Worm (Caenorhabditis elegans) whole organism, L3 larva: Measurements from ENCODE around the gene Y42G9A.3.
A peak's percentile ranks its signal among the peaks of the same experiment; 100 is the strongest.

Source experiments
- R02D3.7 ChIP-seq: fragments of 150-350 bp; optimal IDR thresholded peaks from 2 replicates; lab custom pipeline; 2014; ENCODE audit warnings: missing biosample characterization, missing genetic modification characterization
- ZK546.5 ChIP-seq: sonication (generic microtip); optimal IDR thresholded peaks from 2 replicates; lab custom pipeline; 2017; ENCODE audit warnings: missing biosample characterization, missing genetic modification characterization
- ama-1 ChIP-seq: fragments of 150-350 bp; optimal IDR thresholded peaks from 2 replicates; lab custom pipeline; 2018
- ceh-28 ChIP-seq: fragments of 150-350 bp; optimal IDR thresholded peaks from 2 replicates; lab custom pipeline; 2014; ENCODE audit warnings: missing biosample characterization, missing genetic modification reagents, missing genetic modification characterization
- ceh-82 ChIP-seq: fragments of 150-350 bp; optimal IDR thresholded peaks from 2 replicates; lab custom pipeline; 2014; ENCODE audit warnings: missing biosample characterization, missing genetic modification characterization
- ceh-9 ChIP-seq: sonication (generic microtip); optimal IDR thresholded peaks from 2 replicates; lab custom pipeline; 2018; ENCODE audit warnings: missing biosample characterization, missing genetic modification characterization
- daf-12 ChIP-seq: fragments of 150-350 bp; optimal IDR thresholded peaks from 2 replicates; lab custom pipeline; 2014; ENCODE audit warnings: missing biosample characterization, missing genetic modification reagents, missing genetic modification characterization
- egl-27 ChIP-seq: sonication (generic microtip); optimal IDR thresholded peaks from 4 replicates; lab custom pipeline; 2017; ENCODE audit warnings: missing biosample characterization, missing genetic modification reagents, missing genetic modification characterization
- elt-1 ChIP-seq: fragments of 150-350 bp; optimal IDR thresholded peaks from 2 replicates; lab custom pipeline; 2014; ENCODE audit warnings: missing biosample characterization, missing genetic modification characterization
- elt-2 ChIP-seq: sonication (generic microtip); optimal IDR thresholded peaks from 2 replicates; lab custom pipeline; 2016; ENCODE audit warnings: missing genetic modification reagents, mild to moderate bottlenecking, missing genetic modification characterization, missing compliant biosample characterization
- elt-3 ChIP-seq, 3 experiments: fragments of 150-350 bp in 1 of 3; sonication (generic microtip) in 2 of 3; optimal IDR thresholded peaks; 2 replicates in 2 of 3; 4 replicates in 1 of 3; lab custom pipeline; 2014 to 2017; ENCODE audit warnings: missing biosample characterization in 3 of 3, missing genetic modification characterization in 3 of 3
- eor-1 ChIP-seq, 2 experiments: fragments of 150-350 bp; optimal IDR thresholded peaks; 2 replicates each; lab custom pipeline; 2014 to 2018; ENCODE audit warnings: missing biosample characterization in 2 of 2, missing genetic modification characterization in 2 of 2
- hmg-11 ChIP-seq: sonication (generic microtip); optimal IDR thresholded peaks from 2 replicates; lab custom pipeline; 2016; ENCODE audit warnings: missing genetic modification characterization, missing compliant biosample characterization
- jun-1 ChIP-seq: fragments of 150-350 bp; optimal IDR thresholded peaks from 2 replicates; lab custom pipeline; 2014; ENCODE audit warnings: missing biosample characterization, missing genetic modification reagents, missing genetic modification characterization
- lin-15B ChIP-seq: fragments of 150-350 bp; optimal IDR thresholded peaks from 2 replicates; lab custom pipeline; 2014; ENCODE audit warnings: missing biosample characterization, missing genetic modification characterization
- mml-1 ChIP-seq: fragments of 150-350 bp; sonication (generic microtip); optimal IDR thresholded peaks from 3 replicates; lab custom pipeline; 2014; ENCODE audit warnings: missing biosample characterization, missing genetic modification characterization
- nhr-11 ChIP-seq: fragments of 150-350 bp; optimal IDR thresholded peaks from 2 replicates; lab custom pipeline; 2014; ENCODE audit warnings: missing biosample characterization, missing genetic modification characterization
- nhr-12 ChIP-seq: fragments of 150-350 bp; optimal IDR thresholded peaks from 2 replicates; lab custom pipeline; 2014; ENCODE audit warnings: missing biosample characterization, missing genetic modification characterization
- nhr-23 ChIP-seq: fragments of 150-350 bp; optimal IDR thresholded peaks from 2 replicates; lab custom pipeline; 2014; ENCODE audit warnings: missing biosample characterization, missing genetic modification reagents, missing genetic modification characterization
- nhr-237 ChIP-seq: fragments of 150-350 bp; optimal IDR thresholded peaks from 2 replicates; lab custom pipeline; 2014; ENCODE audit warnings: missing biosample characterization, missing genetic modification characterization
- nhr-25 ChIP-seq: sonication (generic microtip); optimal IDR thresholded peaks from 2 replicates; lab custom pipeline; 2017; ENCODE audit warnings: missing biosample characterization, missing genetic modification characterization
- nhr-43 ChIP-seq: sonication (generic microtip); optimal IDR thresholded peaks from 2 replicates; lab custom pipeline; 2016; ENCODE audit warnings: mild to moderate bottlenecking, missing genetic modification characterization, missing compliant biosample characterization; ENCODE audit not compliant: poor library complexity, severe bottlenecking
- nhr-67 ChIP-seq: fragments of 150-350 bp; optimal IDR thresholded peaks from 2 replicates; lab custom pipeline; 2014; ENCODE audit warnings: missing biosample characterization, missing genetic modification characterization
- nhr-77 ChIP-seq: fragments of 150-350 bp; optimal IDR thresholded peaks from 2 replicates; lab custom pipeline; 2014; ENCODE audit warnings: missing biosample characterization, missing genetic modification characterization
- pha-4 ChIP-seq: fragments of 150-350 bp; optimal IDR thresholded peaks from 2 replicates; lab custom pipeline; 2014; ENCODE audit warnings: missing biosample characterization, missing genetic modification reagents, missing genetic modification characterization
- pqm-1 ChIP-seq: fragments of 150-350 bp; optimal IDR thresholded peaks from 2 replicates; lab custom pipeline; 2017; ENCODE audit warnings: missing biosample characterization, missing genetic modification characterization, inconsistent platforms
- skn-1 ChIP-seq: fragments of 150-350 bp; optimal IDR thresholded peaks from 2 replicates; lab custom pipeline; 2014; ENCODE audit warnings: missing biosample characterization, missing genetic modification characterization
- snpc-4 ChIP-seq: fragments of 150-350 bp; optimal IDR thresholded peaks from 2 replicates; lab custom pipeline; 2014; ENCODE audit warnings: missing biosample characterization, missing genetic modification characterization
- unc-39 ChIP-seq: sonication (generic microtip); optimal IDR thresholded peaks from 4 replicates; lab custom pipeline; 2017; ENCODE audit warnings: missing biosample characterization, missing genetic modification characterization
- unc-62 ChIP-seq: fragments of 150-350 bp; sonication (generic microtip); optimal IDR thresholded peaks from 4 replicates; lab custom pipeline; 2014; ENCODE audit warnings: missing biosample characterization, missing genetic modification reagents, missing genetic modification characterization
- ztf-11 ChIP-seq: fragments of 150-350 bp; optimal IDR thresholded peaks from 2 replicates; lab custom pipeline; 2014; ENCODE audit warnings: missing biosample characterization, missing genetic modification characterization
- ztf-4 ChIP-seq: fragments of 150-350 bp; optimal IDR thresholded peaks from 2 replicates; lab custom pipeline; 2014; ENCODE audit warnings: missing biosample characterization, missing genetic modification characterization

Y42G9A.3 gene

ce11 chrIII:6144390-6144962 is 1.6 kb upstream of the Y42G9A.3 start (continued):
- peak; percentile 7 for TF ChIP-seq nhr-23 (tag; lab: Kevin White, UChicago)
- no peak for TF ChIP-seq nhr-237 (tag; lab: Kevin White, UChicago)
- peak; percentile 30 for TF ChIP-seq nhr-43 (tag; lab: Kevin White, UChicago)
- no peak for TF ChIP-seq R02D3.7 (tag; lab: Kevin White, UChicago)
- no peak for TF ChIP-seq ztf-11 (tag; lab: Kevin White, UChicago)
- TF ChIP-seq eor-1 (tag; optimal IDR thresholded peaks at IDR 0.05; lab: Kevin White, UChicago): no peak
- no peak for TF ChIP-seq mml-1 (tag; lab: Kevin White, UChicago)
- TF ChIP-seq unc-39 (tag; lab: Kevin White, UChicago): no peak
- TF ChIP-seq daf-12: no peak
- no peak for TF ChIP-seq pqm-1 (tag; lab: Kevin White, UChicago)

DNA sequence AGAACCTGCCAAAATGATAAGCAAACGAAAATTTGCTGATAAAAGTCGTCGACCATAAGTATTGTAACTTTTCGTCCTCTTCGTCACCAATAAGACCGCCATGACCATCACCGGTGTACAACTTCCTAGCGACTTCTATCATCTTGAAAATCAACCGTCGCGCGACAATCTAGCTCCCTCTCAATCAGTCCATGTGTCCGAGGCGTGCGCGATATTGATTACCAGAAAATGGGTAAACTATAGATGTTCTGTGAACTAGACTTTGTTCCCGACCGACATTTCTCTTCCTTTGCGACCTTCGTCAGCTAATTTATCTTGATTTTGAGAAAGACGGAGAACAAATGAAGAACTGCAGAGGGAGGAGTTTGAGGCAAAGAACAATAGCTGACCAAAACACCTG is 749 bp upstream of the Y42G9A.3 start:
- TF ChIP-seq nhr-43 (tag; lab: Kevin White, UChicago): peak; percentile 72
- TF ChIP-seq unc-39 (tag; lab: Kevin White, UChicago): no peak
- TF ChIP-seq nhr-23 (tag; lab: Kevin White, UChicago): peak; percentile 82
- TF ChIP-seq nhr-12: no peak
- peak; percentile 24 for TF ChIP-seq jun-1
- TF ChIP-seq ama-1: peak; percentile 6
- TF ChIP-seq elt-2 (tag; lab: Kevin White, UChicago): peak; percentile 42
- peak in 1 of 3 experiments; percentile 30 for TF ChIP-seq elt-3 (tag; optimal IDR thresholded peaks at IDR 0.05; lab: Kevin White, UChicago)
- peak; percentile 49 for TF ChIP-seq nhr-25 (tag; lab: Kevin White, UChicago)

- TF ChIP-seq snpc-4 (tag; lab: Kevin White, UChicago) (no peak), elt-1 (tag; lab: Kevin White, UChicago) (no peak), lin-15B (tag; lab: Kevin White, UChicago) (no peak), nhr-77 (tag; lab: Kevin White, UChicago) (no peak), unc-62 (GFP tag; lab: Kevin White, UChicago) (no peak), hmg-11 (tag; lab: Kevin White, UChicago) (no peak), skn-1 (tag; lab: Kevin White, UChicago) (no peak), ama-1 (no peak), nhr-12 (no peak), eor-1 (tag; optimal IDR thresholded peaks at IDR 0.05; lab: Kevin White, UChicago) (no peak)
Observed at ce11 chrIII:6146797-6147196, 739 bp downstream of the Y42G9A.3 start.

DNA sequence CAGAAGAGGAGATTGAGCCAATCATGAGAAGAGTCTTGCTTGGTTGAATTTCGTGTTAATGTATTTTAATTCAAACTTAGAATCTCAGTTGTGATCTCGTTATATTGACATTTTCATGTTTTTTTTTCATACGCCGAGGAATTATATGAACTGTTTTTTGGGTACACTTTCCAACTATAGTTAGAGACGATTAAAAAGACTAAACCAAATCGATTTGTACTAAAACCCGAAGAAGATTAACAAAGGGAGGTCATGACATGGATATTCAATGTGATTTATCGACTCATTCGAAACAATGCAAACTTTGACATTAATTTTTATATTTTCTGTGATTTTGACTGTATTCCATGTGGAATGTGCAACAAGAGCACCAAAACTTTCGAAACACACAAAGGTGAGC is 1.8 kb downstream of the Y42G9A.3 start, which contains the start of gene Y42G9A.2:
Y42G9A.2 (plus strand) TSS at position 284 of the 400 bp plus-strand sequence.
- TF ChIP-seq egl-27 (tag; lab: Kevin White, UChicago): no peak
- no peak for TF ChIP-seq ztf-4 (tag; lab: Kevin White, UChicago)
- TF ChIP-seq ceh-82 (tag; lab: Kevin White, UChicago): no peak
- TF ChIP-seq ceh-9 (tag; lab: Kevin White, UChicago): no peak
- peak; percentile 52 for TF ChIP-seq nhr-43 (tag; lab: Kevin White, UChicago)
- no peak for TF ChIP-seq nhr-23 (tag; lab: Kevin White, UChicago)
- no peak for TF ChIP-seq nhr-12
- TF ChIP-seq jun-1: peak; percentile 31

DNA sequence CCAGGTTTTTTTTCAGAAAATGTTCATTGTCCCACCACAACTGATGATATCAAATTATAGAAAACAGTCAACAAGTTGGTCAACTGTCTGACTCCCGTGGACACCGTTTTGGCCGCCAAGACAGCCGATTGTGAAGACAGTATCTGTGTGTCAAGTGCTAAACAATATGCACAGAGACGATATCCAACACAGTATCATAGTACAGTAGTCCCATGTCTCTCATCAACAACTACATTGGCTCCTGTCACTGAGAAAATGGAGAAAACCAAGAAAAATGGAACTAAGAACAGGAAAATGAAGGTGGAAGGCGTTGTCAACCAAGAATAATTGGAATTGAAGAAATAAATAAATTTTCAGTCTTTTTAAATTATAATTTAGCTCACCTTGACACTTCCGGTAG is 2.6 kb downstream of the Y42G9A.3 start:
- no peak for TF ChIP-seq ceh-28
- TF ChIP-seq nhr-43 (tag; lab: Kevin White, UChicago): peak; percentile 52

DNA sequence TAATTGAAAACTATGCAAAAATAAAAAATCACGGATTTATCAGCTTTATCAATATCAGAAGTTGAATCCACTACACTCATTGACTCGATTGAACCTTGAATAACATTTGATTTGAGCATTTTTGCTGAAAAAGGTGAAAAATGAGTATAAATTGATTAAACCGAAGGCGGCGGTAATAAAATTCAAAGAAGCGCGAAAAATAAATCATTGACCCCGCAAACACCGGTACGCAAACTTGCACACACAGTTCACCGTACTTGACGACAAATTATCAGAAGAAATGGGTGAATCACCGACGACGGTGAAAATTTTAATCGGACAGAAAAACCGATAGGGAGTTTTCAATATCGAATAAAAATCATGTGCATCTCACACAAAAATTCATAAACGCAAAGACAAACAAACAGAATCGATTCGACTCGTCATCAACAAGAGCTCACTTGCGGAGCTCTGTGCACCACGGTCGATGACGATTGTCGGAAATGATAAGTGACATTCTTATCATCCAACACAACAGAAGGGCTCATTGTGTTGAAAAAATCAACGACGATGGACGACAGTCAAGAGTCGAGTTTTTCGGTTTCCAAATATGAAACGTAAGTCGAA is 3.5 kb downstream of the Y42G9A.3 start, which contains the start of the genes wht-7 and Y42G9A.1:
wht-7 (minus strand) TSS at position 131 of the 606 bp plus-strand sequence.
Y42G9A.1 (plus strand) TSS at position 495 of the 606 bp plus-strand sequence.
- peak; percentile 8 for TF ChIP-seq pha-4
- no peak for TF ChIP-seq nhr-11
- TF ChIP-seq unc-39 (tag; lab: Kevin White, UChicago): no peak
- TF ChIP-seq elt-2 (tag; lab: Kevin White, UChicago): peak; percentile 80
- TF ChIP-seq nhr-67: no peak
- TF ChIP-seq ama-1: no peak
- TF ChIP-seq ZK546.5 (tag; lab: Kevin White, UChicago): no peak
- TF ChIP-seq nhr-23 (tag; lab: Kevin White, UChicago): no peak
- TF ChIP-seq ceh-28: peak; percentile 14
- no peak for TF ChIP-seq daf-12
- no peak for TF ChIP-seq hmg-11 (tag; lab: Kevin White, UChicago)
- no peak for TF ChIP-seq ztf-4 (tag; lab: Kevin White, UChicago)
- TF ChIP-seq nhr-25 (tag; lab: Kevin White, UChicago): no peak
- peak; percentile 64 for TF ChIP-seq pqm-1 (tag; lab: Kevin White, UChicago)
